Fruit fly (Drosophila melanogaster) S2 (cell line): ENCODE measurements around the gene CG9953.
A peak's percentile ranks its signal among the peaks of the same experiment; 100 is the strongest.

Experiments
- CG8478 ChIP-seq: fragments of >200 bp; optimal IDR thresholded peaks from 2 replicates; lab custom pipeline; 2018
- CTCF ChIP-seq, 2 experiments: fragments of >200 bp; optimal IDR thresholded peaks; 2 replicates each; lab custom pipeline; 2018

The CG9953 gene

DNA sequence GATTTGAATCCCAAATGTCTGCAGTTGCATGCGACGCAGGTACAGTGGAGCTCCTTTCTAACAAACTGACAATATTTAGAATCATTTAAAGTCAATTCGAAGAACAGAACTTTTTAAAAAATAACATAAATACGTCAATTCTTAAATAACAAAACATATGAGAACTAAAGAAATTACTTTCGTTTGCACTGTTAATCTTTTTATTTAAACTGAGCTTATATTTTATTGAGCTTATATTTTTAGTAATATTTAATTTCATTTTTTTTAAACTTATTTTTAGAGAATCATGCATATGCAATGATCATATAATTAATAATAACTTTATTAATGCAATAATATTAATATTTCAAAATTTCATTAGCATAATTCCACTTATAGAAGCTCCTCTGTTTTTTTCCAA is 11.1 kb downstream of the CG9953 start:
- no peak for TF ChIP-seq CTCF (optimal IDR thresholded peaks at IDR 0.05; lab: Kevin White, UChicago)
- TF ChIP-seq CG8478 (lab: Kevin White, UChicago) = no peak

DNA sequence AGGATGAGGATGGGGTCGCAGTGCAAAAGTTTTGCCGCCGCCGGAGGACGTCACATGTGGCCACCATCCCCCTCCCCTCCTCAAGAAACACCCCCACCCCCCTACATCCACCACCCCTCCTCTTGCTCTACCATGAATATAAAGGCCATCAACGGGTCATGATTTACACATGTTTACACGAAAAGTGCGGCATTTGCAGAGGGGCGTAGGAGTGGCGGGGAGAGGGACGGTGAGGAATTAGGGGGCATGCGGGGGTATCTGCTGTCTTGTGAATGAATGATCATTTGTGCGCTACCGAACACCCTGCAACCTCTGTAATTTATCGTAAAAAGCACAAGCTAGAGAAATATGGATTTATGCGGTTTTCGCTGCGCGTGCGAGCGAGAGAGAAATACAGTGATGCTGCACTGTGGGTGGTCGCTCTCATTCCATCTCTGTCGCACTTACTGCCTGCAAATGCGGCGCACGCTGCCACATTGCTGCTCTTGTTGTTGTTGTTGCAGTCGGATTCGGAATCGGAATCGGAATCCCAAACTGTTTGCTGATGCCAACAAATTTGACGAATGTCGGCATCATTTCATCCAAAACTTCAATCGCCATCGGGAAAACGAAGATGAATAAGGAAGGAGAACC is 11.8 kb downstream of the CG9953 start:
- no peak for TF ChIP-seq CG8478 (lab: Kevin White, UChicago)
- no peak for TF ChIP-seq CTCF (optimal IDR thresholded peaks at IDR 0.05; lab: Kevin White, UChicago)

DNA sequence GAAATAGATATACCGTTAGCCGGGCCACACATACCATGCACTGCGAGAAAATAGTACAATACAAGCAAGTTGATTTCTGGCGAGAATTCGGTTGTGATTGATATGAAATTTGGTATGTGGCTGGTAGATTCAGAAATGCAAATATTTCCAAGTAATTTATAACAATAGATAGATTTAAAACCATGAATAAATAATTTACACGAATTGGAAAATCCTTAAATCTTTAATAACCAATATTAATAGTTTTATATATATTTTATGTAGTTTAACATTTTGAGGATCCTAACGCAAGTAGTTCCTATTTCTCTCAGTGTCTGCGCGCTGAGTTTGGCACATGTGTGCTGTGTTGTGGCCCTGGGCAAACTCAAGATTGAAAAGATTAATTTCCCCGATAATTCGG is 12.4 kb downstream of the CG9953 start:
- TF ChIP-seq CG8478 (lab: Kevin White, UChicago) (no peak), CTCF (optimal IDR thresholded peaks at IDR 0.05; lab: Kevin White, UChicago) (no peak)

DNA sequence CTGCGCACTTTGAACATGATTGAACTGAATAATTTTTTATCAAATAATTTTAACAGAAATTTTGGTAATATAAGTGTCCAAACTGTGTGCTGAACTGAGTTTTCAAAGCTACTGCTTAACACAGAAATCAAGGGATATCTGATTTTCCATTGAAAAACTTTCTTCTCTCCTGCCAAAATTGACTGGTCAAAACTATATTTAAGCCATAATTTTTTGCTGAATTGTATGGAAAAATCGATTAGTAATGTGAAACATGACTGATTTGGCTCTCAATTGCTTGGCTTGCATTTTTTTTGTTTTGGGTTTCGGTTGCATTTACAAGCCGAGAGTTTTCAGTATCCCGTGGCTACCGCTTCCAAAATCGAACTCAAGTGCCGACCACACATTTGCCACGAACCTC is 15.0 kb downstream of the CG9953 start, which contains the start of the genes CG32388 and CG43439:
CG32388 (minus strand) TSS at position 101 of the 400 bp plus-strand sequence.
CG43439 (minus strand) TSS at position 101 of the 400 bp plus-strand sequence.
- TF ChIP-seq CG8478 (lab: Kevin White, UChicago) = no peak
- TF ChIP-seq CTCF (optimal IDR thresholded peaks at IDR 0.05; lab: Kevin White, UChicago) = no peak

DNA sequence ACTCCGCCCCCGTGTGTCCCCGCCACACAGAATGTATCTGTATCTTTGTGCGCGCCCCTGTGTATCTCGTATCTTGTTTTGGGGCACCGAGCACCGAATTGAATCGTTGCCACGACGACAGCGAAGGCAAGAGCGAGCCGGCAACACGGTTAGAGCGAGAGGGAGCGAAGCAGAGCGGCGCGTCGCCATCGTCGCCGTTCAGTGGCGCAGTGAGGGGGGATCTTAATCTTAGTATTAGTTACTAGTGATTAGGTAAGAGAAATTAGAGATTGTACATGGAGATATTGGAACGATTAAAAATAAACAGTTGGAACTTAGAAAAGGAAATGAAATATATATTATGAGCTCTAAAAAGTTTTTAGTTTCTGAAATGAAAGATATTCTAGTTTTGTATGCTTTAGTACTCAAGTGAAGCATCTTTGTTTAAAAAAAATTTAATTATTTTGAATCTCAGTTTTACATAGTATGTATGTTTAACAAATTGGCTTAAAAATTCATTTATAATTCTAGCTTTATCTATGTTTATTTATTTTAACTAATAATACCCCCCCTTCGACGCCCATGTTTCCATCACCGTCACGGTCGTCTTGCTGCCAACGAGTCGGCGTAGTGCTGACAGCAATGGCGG is 19.6 kb downstream of the CG9953 start:
- TF ChIP-seq CG8478 (lab: Kevin White, UChicago) = no peak
- TF ChIP-seq CTCF (optimal IDR thresholded peaks at IDR 0.05; lab: Kevin White, UChicago) = no peak

DNA sequence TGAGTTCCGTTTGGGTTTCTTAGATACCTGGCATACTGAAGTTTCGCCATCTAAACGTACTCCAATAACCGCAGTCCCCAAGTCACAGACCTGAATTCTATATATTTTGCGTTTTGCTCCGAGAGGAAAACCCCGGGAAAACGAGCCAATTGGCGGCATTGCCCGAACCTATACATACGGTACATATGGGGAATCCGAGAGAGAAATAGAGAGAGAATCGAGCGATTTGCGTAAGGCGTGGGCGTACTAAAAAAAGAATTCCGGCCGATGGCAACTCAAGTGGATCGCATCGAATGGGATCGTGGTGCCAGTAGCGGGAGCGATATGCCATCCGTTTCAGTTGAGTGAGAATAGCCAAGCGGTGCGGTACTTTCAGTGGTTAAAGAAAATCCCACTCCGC is 20.8 kb downstream of the CG9953 start, which contains the start of gene bin:
bin (plus strand) TSS at position 335 of the 400 bp plus-strand sequence.
- TF ChIP-seq CG8478 (lab: Kevin White, UChicago) = no peak
- TF ChIP-seq CTCF (optimal IDR thresholded peaks at IDR 0.05; lab: Kevin White, UChicago) = no peak

DNA sequence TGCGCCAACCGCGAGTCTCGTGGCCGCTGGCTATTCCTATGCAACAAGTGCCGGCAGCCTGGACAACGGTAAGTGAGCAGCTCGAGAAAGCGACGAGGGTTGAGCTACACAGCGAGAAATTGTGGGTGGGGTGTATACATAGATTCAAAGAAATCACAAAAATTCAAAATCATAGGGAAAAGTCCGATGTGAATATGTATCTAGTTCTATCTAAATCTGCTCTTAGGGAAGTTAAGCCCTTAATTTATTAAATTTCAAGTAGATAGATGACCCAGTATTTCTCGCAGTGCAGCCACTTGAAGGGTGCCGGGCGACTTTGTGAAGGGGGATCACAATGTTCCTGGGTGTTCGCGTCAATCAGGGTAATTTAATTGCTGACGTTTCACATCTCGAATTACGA is 23.9 kb downstream of the CG9953 start:
- no peak for TF ChIP-seq CG8478 (lab: Kevin White, UChicago)
- TF ChIP-seq CTCF (optimal IDR thresholded peaks at IDR 0.05; lab: Kevin White, UChicago) = no peak

DNA sequence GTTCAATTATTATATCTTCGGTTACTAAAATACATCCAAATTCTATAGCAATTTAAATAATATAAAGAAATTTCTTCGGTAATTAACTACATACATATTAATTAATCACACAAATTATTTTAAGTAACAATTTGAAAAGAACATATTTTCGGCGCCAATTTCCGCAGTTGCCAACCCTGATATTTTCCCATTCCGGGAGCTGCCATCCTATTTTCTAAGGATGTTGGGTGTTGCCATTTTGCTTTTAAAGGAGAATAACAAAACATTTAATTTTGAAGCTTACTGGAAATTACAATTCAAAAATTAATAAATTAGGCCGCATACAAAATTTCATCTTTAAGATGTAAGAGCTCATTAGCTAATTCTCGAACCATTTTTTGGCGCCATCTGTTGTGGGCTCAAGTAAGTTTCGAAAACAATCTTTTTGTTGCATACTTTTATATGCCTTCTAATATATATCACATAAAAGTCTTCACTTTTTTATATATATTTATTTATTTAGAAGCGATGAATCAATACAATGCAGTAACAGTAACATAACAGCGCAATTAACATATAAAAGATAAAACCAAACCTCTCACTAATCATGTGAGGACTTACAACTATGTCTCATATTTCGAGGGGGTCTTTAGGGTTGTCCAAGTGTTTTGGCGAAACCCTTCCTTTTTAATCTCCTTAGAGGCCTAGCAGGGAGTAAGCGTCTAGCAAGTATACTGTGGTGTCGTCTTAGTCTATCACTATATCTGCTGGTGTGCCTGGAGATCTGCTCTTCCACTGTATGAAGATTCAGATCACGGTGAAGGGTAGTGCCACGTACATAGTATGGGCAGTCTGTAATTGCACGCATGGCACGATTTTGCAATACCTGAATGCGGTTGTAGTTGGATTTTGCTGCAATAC is 25.3 kb downstream of the CG9953 start:
- TF ChIP-seq CTCF (optimal IDR thresholded peaks at IDR 0.05; lab: Kevin White, UChicago) = peak; percentile 69 to 89

DNA sequence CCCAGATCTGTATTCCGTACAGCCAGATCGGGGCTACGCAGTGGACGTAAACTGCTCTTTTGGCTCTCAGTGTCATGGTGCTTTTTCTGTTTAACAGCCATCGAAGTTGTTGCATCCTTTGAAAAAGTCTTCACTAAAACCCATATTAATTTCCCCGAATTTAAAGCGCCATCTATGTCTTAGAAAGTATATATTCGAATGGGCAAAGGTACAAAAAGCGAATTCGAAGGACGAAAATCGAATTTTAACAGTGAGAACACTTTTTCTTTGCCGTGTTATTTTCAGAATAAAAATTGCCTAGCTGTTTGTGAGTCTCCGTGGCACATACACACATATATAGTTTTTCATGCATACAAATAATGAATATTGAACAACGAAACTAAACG is 25.9 kb downstream of the CG9953 start:
- TF ChIP-seq CG8478 (lab: Kevin White, UChicago) (no peak), CTCF (optimal IDR thresholded peaks at IDR 0.05; lab: Kevin White, UChicago) (peak; percentile 81 to 86)

DNA sequence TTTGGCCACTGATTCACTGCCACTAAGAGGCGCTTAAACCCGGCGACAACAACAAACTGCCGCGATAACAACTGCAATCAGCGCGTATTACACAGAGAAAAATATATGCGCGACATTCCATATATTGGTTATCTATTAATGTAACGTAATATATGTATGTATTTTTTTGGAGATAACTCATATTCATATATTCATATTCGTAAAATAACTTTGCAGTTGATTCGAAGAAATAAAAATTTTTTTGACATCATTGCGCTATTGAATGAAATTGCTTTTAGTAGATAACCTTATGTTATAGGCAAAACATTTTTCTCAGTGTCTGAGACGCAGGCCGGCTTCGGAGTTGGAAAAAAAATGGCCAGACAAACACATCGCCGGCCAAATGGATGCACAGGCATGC is 27.4 kb downstream of the CG9953 start:
- TF ChIP-seq CTCF (optimal IDR thresholded peaks at IDR 0.05; lab: Kevin White, UChicago) (no peak), CG8478 (lab: Kevin White, UChicago) (no peak)

DNA sequence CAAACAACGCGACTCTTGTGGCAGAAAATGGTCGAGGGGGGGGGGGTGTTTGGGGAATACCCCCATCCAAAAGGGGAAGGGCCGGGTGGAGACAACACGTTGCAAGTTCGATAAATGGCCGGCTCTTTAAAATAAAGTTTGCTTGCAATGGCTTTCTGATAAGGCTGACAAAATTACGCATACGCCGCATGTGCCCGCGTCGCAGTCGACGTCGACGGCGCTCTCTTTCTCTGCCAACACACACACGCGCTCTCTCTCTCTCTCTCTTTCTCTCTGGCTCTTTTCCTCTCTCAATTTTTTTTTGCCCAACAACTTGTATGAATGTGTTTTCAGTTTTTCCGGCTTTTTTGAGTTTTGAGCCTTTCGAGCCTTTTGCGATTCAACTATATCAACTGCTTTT is 28.0 kb downstream of the CG9953 start:
- TF ChIP-seq CG8478 (lab: Kevin White, UChicago) (no peak), CTCF (optimal IDR thresholded peaks at IDR 0.05; lab: Kevin White, UChicago) (no peak)

DNA sequence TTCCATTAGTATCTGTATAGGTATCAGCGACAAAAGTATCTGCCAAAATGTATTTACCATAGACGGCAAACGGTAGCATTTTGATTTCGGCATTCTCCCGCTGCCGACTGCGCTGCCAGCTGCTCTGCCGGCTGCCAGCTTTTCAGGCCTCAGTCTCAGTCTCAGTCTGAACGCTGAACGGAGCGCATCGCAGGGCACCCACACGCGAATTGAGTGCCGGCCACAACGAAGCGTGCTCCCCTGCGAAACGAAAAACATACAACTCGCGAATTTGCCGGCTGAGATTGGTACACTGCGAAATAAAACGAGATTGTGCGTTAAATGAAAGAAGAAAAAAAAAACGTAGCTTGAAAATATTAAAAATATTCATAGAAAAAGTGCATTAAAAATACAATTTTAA is 29.2 kb downstream of the CG9953 start, which contains the start of gene Mp:
Mp (plus strand) TSS at position 152 of the 400 bp plus-strand sequence.
- TF ChIP-seq CG8478 (lab: Kevin White, UChicago) = no peak
- no peak for TF ChIP-seq CTCF (optimal IDR thresholded peaks at IDR 0.05; lab: Kevin White, UChicago)

DNA sequence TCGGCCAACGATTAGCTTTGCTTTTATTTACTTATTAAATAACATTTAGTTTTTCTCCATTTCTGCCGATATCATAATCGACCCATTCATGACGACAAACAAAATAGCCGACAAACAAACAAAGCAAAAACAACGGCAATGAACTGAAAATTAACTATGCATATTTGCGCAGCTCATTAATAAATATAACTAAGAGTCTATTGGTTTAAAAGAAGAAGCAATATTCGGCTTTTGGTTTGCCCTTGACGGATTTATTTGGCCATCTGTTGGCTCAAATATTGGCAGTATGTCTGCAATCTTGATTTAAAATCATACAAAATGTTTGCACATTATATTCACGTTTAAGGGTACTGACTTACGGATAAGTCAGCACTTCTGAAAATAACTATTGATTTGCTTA is 30.5 kb downstream of the CG9953 start:
- TF ChIP-seq CG8478 (lab: Kevin White, UChicago) (no peak), CTCF (optimal IDR thresholded peaks at IDR 0.05; lab: Kevin White, UChicago) (no peak)

DNA sequence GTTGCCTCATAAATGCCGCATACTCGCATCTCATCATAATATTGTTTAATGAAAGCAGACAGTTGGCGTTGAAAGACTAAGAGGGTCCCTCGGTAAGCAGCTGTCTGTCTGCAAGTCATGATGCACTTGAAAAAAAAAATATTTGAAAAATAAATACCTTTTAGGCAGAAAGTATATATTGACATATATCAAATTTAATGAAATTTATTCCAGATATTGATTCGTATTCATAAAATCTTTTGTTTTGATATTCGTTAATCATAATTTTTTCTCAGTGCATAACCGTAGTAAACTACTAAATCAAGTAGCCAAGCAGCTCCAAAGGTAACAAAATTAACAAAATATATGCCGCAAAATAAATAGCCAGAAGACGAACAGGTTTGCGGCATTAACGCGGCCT is 32.4 kb downstream of the CG9953 start:
- TF ChIP-seq CTCF (optimal IDR thresholded peaks at IDR 0.05; lab: Kevin White, UChicago) (no peak), CG8478 (lab: Kevin White, UChicago) (no peak)

DNA sequence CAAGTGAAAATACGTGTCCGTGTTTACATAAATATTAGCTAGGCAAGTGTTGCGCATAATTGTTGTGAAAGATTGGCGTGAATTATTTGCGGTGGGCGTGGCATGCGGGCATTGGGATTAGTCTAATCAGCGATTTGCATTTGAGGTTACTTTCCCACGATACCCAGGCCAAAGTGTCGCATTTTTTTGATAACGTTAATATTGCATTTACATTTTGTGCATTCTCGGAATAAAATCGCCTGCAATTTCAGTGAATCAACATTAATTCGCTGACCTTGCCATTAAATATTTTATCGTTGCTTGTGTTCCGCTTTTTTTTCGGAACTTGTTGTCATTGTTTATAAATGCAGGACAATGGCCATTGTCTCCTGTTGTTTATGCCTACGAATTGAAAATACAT is 32.9 kb downstream of the CG9953 start:
- TF ChIP-seq CG8478 (lab: Kevin White, UChicago) (no peak), CTCF (optimal IDR thresholded peaks at IDR 0.05; lab: Kevin White, UChicago) (no peak)
